Fruit fly (Drosophila melanogaster): Measurements from ENCODE around the gene CG43175.

DNA sequence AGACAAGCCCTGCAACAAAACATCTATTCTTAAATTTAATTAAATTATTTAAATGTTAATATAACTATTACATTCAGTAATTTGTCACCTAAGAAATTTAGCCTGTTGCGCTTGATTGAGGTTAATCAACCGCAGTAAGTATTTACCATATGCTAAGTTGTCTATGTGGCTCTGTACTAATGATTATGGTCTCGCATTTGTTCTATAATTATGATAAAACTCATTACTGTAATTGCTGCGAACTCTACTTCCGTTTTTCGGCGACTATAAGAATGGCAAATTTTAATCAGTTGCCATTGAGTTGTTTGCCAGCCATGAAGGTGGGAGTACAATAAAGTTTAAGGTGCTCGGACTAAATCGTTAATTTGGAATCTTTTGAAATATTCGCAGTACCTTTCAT lies 17.9 kb upstream of the CG43175 start, which contains the start of gene CG34281:
- TF ChIP-seq CG8478 (optimal IDR thresholded peaks at IDR 0.05) (no peak), usp (GFP tag; optimal IDR thresholded peaks at IDR 0.05) (no peak), psq (optimal IDR thresholded peaks at IDR 0.05) (no peak), pan (optimal IDR thresholded peaks at IDR 0.05) (no peak), EcR (GFP tag; optimal IDR thresholded peaks at IDR 0.05) (no peak), Dll (optimal IDR thresholded peaks at IDR 0.05) (no peak)

Data from whole organism.